Worm (Caenorhabditis elegans): ENCODE measurements around the gene srw-112.

ce11 chrV:2993816-2994215, 12.0 kb downstream of the srw-112 start, which contains the start of gene srw-115:
- no peak for TF ChIP-seq lin-32 (GFP tag; optimal IDR thresholded peaks at IDR 0.05)
- TF ChIP-seq ztf-11 (tag; optimal IDR thresholded peaks at IDR 0.05) = no peak
- TF ChIP-seq nhr-2 (tag; optimal IDR thresholded peaks at IDR 0.05) = no peak
- TF ChIP-seq ces-1 (GFP tag; optimal IDR thresholded peaks at IDR 0.05) = no peak
- TF ChIP-seq tbx-8 (GFP tag; optimal IDR thresholded peaks at IDR 0.05) = no peak
- TF ChIP-seq unc-39 (tag; optimal IDR thresholded peaks at IDR 0.05) = no peak
- no peak for TF ChIP-seq lsy-2 (tag; optimal IDR thresholded peaks at IDR 0.05)
- no peak for TF ChIP-seq nhr-28 (tag; optimal IDR thresholded peaks at IDR 0.05)
- TF ChIP-seq ceh-39 (tag; optimal IDR thresholded peaks at IDR 0.05) = no peak
- no peak for TF ChIP-seq bed-3 (GFP tag; optimal IDR thresholded peaks at IDR 0.05)
- TF ChIP-seq lin-13 (tag; optimal IDR thresholded peaks at IDR 0.05) = no peak
- no peak for TF ChIP-seq nhr-76 (tag; optimal IDR thresholded peaks at IDR 0.05)
- TF ChIP-seq nhr-12 (tag; optimal IDR thresholded peaks at IDR 0.05) = no peak

Data from whole organism, mixed stage, embryonic.